Worm (Caenorhabditis elegans) whole organism, midembryonic: ENCODE results near the gene Y59E1A.4.

Source experiments
- cog-1 ChIP-seq: sonication (generic microtip); optimal IDR thresholded peaks from 2 replicates; lab custom pipeline; 2016; ENCODE audit warnings: missing genetic modification characterization, missing compliant biosample characterization
- flt-1 ChIP-seq: fragments of 200-800 bp; sonication (Bioruptor generic); IDR thresholded peaks from 2 replicates; pipeline ENCODE4 v1.3.6; 2022; ENCODE audit warnings: missing genetic modification characterization, missing compliant biosample characterization
- klf-2 ChIP-seq: fragments of 200-800 bp; sonication (Bioruptor generic); conservative IDR thresholded peaks from 2 replicates; pipeline ENCODE4 v1.3.6; 2022; ENCODE audit warnings: missing genetic modification reagents, missing genetic modification characterization, missing compliant biosample characterization
- med-1 ChIP-seq: sonication (generic microtip); optimal IDR thresholded peaks from 2 replicates; lab custom pipeline; 2017; ENCODE audit warnings: missing genetic modification characterization, mild to moderate bottlenecking, missing compliant biosample characterization, antibody characterized with exemption, missing genetic modification reagents; ENCODE audit not compliant: insufficient read depth
- ref-1 ChIP-seq: fragments of 200-800 bp; sonication (Bioruptor generic); conservative IDR thresholded peaks from 2 replicates; pipeline ENCODE4 v1.3.6; 2022; ENCODE audit warnings: missing genetic modification reagents, missing genetic modification characterization, missing compliant biosample characterization
- tab-1 ChIP-seq: fragments of 200-800 bp; sonication (Bioruptor generic); IDR thresholded peaks from 2 replicates; pipeline ENCODE4 v1.3.6; 2022; ENCODE audit warnings: missing genetic modification characterization, missing compliant biosample characterization
- ztf-29 ChIP-seq: fragments of 200-800 bp; sonication (Bioruptor generic); IDR thresholded peaks from 2 replicates; pipeline ENCODE4 v1.3.6; 2022; ENCODE audit warnings: missing genetic modification reagents, missing genetic modification characterization, missing compliant biosample characterization

- no peak for TF ChIP-seq cog-1 (tag; lab: Kevin White, UChicago)
- TF ChIP-seq ztf-29: no peak
- TF ChIP-seq flt-1: no peak
- no peak for TF ChIP-seq klf-2
- no peak for TF ChIP-seq tab-1 (GFP tag; lab: Robert Waterston, UW)
- TF ChIP-seq med-1 (GFP tag; lab: Kevin White, UChicago): no peak
- no peak for TF ChIP-seq ref-1 (GFP tag; lab: Robert Waterston, UW)
These were observed 15.6 kb downstream of the Y59E1A.4 start, which contains the start of gene ZC53.2 for ce11 chrX:1924138-1924537.
